Fruit fly (Drosophila melanogaster): Measurements from ENCODE around the gene CG9915.

DNA sequence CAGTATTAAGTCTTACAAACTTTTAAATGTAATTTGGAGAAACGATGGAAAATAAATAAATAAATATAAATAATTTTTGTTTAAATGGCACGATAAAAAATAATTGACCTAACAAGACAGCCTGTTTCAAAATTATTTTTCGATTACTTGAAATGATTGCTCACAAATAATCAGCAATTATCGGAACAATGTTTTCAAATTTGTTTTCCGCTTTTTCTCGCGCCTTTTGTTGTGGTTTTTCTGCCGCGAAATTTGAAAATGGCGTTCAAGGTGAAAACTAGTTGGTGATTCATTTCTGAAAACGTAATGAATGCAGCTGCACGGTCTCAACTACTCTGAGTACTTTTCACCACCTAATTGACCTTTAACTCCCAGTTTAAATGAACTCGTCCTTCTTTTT lies 8.1 kb upstream of the CG9915 start:
- TF ChIP-seq esn (GFP tag; optimal IDR thresholded peaks at IDR 0.05) (no peak), CG3032 (tag; optimal IDR thresholded peaks at IDR 0.05) (no peak)

All from whole organism, prepupa.